Fruit fly (Drosophila melanogaster) whole organism, pupa: ENCODE data around the gene Mgstl.
A peak's percentile ranks its signal among the peaks of the same experiment; 100 is the strongest.

Experiments used
- CG14655 ChIP-seq: fragments of 200-800 bp; sonication (Bioruptor generic); optimal IDR thresholded peaks from 3 replicates; lab custom pipeline; 2017; ENCODE audit warnings: mild to moderate bottlenecking, missing biosample characterization, missing genetic modification reagents, missing genetic modification characterization
- fd96Ca ChIP-seq: fragments of 200-800 bp; sonication (Bioruptor generic); IDR thresholded peaks from 3 replicates; pipeline ENCODE4 v1.3.6; 2022; ENCODE audit warnings: missing biosample characterization, missing genetic modification characterization

DNA sequence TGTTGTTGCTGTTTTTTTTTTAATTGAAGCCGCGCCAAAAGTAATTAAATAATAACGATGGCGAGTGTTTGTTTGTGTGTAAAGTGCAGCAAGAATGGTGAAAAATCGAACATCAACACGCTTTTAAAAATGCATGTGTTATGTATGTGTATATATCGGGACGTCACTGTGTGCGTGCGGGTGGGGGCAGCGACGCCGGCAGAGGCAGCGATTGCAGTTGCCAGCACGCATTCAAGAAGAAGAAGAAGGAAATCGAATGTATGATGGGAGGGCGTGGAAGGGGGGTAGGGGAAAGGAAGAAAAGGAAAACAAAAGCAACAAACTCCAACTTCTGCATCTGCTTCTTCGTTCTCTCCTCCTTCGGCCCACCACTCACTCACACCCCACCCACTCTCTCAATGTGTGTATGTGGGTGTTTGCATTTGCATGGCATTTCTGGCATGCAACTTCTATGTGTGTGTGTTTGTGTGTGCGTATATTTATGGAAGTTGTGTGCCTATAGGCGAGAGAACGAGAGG is 13.1 kb downstream of the Mgstl start:
- peak; percentile 74; the same call in 2 of the 3 replicates for TF ChIP-seq fd96Ca (GFP tag; lab: Robert Waterston, UW)
- TF ChIP-seq CG14655 (GFP tag; lab: Kevin White, UChicago): peak; percentile 36
